Fruit fly (Drosophila melanogaster) whole organism, embryonic: ENCODE measurements around the gene CG31816.

Experiments used
- Asciz ChIP-seq: fragments of 200-800 bp; sonication (Bioruptor generic); optimal IDR thresholded peaks from 2 replicates; lab custom pipeline; 2017; ENCODE audit warnings: missing biosample characterization, mild to moderate bottlenecking, missing genetic modification characterization, missing genetic modification reagents
- B-H1 ChIP-seq: fragments of 200-800 bp; sonication (Bioruptor generic); IDR thresholded peaks from 3 replicates; pipeline ENCODE4 v1.3.6; 2022; ENCODE audit warnings: missing biosample characterization, missing genetic modification characterization
- CG1024 ChIP-seq: fragments of 200-800 bp; sonication (Bioruptor generic); IDR thresholded peaks from 2 replicates; pipeline ENCODE4 v1.3.6; 2022; ENCODE audit warnings: missing biosample characterization, missing genetic modification characterization
- CG10654 ChIP-seq: fragments of 200-800 bp; sonication (Bioruptor generic); optimal IDR thresholded peaks from 2 replicates; lab custom pipeline; 2016; ENCODE audit warnings: missing biosample characterization, missing genetic modification characterization
- CG11504 ChIP-seq: fragments of 200-800 bp; sonication (Bioruptor generic); optimal IDR thresholded peaks from 3 replicates; lab custom pipeline; 2019; ENCODE audit warnings: missing biosample characterization, mild to moderate bottlenecking, missing genetic modification characterization, moderate library complexity
- CG11723 ChIP-seq: fragments of 200-800 bp; sonication (Bioruptor generic); optimal IDR thresholded peaks from 2 replicates; lab custom pipeline; 2017; ENCODE audit warnings: missing biosample characterization, mild to moderate bottlenecking, missing genetic modification characterization
- CG12155 ChIP-seq: fragments of 200-800 bp; sonication (Bioruptor generic); optimal IDR thresholded peaks from 3 replicates; lab custom pipeline; 2016; ENCODE audit warnings: missing biosample characterization, missing genetic modification characterization
- CG12299 ChIP-seq: fragments of 200-800 bp; sonication (Bioruptor generic); optimal IDR thresholded peaks from 2 replicates; lab custom pipeline; 2018; ENCODE audit warnings: missing biosample characterization, mild to moderate bottlenecking, missing genetic modification characterization
- CG14050 ChIP-seq: fragments of 200-800 bp; sonication (Bioruptor generic); IDR thresholded peaks from 3 replicates; pipeline ENCODE4 v1.3.6; 2022; ENCODE audit warnings: missing biosample characterization, missing genetic modification characterization
- CG15601 ChIP-seq: fragments of 200-800 bp; sonication (Bioruptor generic); optimal IDR thresholded peaks from 3 replicates; lab custom pipeline; 2019; ENCODE audit warnings: missing biosample characterization, mild to moderate bottlenecking, missing genetic modification characterization, moderate library complexity
- CG17361 ChIP-seq: fragments of 200-800 bp; sonication (Bioruptor generic); IDR thresholded peaks from 3 replicates; pipeline ENCODE4 v1.3.6; 2022; ENCODE audit warnings: missing biosample characterization, missing genetic modification characterization
- CG2120 ChIP-seq: fragments of 200-800 bp; sonication (Bioruptor generic); optimal IDR thresholded peaks from 3 replicates; lab custom pipeline; 2016; ENCODE audit warnings: missing biosample characterization, missing genetic modification characterization
- CG4282 ChIP-seq: fragments of 200-800 bp; sonication (Bioruptor generic); optimal IDR thresholded peaks from 2 replicates; lab custom pipeline; 2016; ENCODE audit warnings: missing biosample characterization, missing genetic modification characterization
- CG5953 ChIP-seq: fragments of 200-800 bp; sonication (Bioruptor generic); IDR thresholded peaks from 2 replicates; pipeline ENCODE4 v1.3.6; 2022; ENCODE audit warnings: missing biosample characterization, missing genetic modification characterization
- CG6175 ChIP-seq: fragments of 200-800 bp; sonication (Bioruptor generic); IDR thresholded peaks from 3 replicates; pipeline ENCODE4 v1.3.6; 2022; ENCODE audit warnings: missing biosample characterization, missing genetic modification characterization
- CG7987 ChIP-seq: fragments of 200-800 bp; sonication (Bioruptor generic); optimal IDR thresholded peaks from 2 replicates; lab custom pipeline; 2018; ENCODE audit warnings: missing biosample characterization, mild to moderate bottlenecking, missing genetic modification characterization, moderate library complexity
- CG8478 ChIP-seq: fragments of >200 bp; optimal IDR thresholded peaks from 2 replicates; lab custom pipeline; 2018
- CG9727 ChIP-seq: fragments of 200-800 bp; sonication (Bioruptor generic); optimal IDR thresholded peaks from 3 replicates; lab custom pipeline; 2017; ENCODE audit warnings: missing biosample characterization, mild to moderate bottlenecking, missing genetic modification characterization
- CoRest ChIP-seq: fragments of 200-800 bp; sonication (Bioruptor generic); optimal IDR thresholded peaks from 3 replicates; lab custom pipeline; 2018; ENCODE audit warnings: missing biosample characterization, mild to moderate bottlenecking, missing genetic modification characterization, moderate library complexity
- D ChIP-seq, 2 experiments: fragments of 200-800 bp in 1 of 2; fragments of >200 bp in 1 of 2; sonication (Bioruptor generic) in 1 of 2; optimal IDR thresholded peaks; 2 replicates in 1 of 2; 3 replicates in 1 of 2; lab custom pipeline; 2017; ENCODE audit warnings: mild to moderate bottlenecking in 1 of 2, missing biosample characterization in 1 of 2, missing genetic modification characterization in 1 of 2, missing genetic modification reagents in 1 of 2
- D19A ChIP-seq: fragments of 200-800 bp; optimal IDR thresholded peaks from 3 replicates; lab custom pipeline; 2019; ENCODE audit warnings: missing biosample characterization, mild to moderate bottlenecking, missing genetic modification characterization, moderate library complexity
- Dip3 ChIP-seq: fragments of 200-800 bp; sonication (Bioruptor generic); optimal IDR thresholded peaks from 3 replicates; lab custom pipeline; 2016; ENCODE audit warnings: missing biosample characterization, missing genetic modification characterization
- ERR ChIP-seq: fragments of 200-800 bp; sonication (Bioruptor generic); optimal IDR thresholded peaks from 2 replicates; lab custom pipeline; 2016; ENCODE audit warnings: missing biosample characterization, missing genetic modification characterization
- Ets97D ChIP-seq: fragments of 200-800 bp; sonication (Bioruptor generic); optimal IDR thresholded peaks from 3 replicates; lab custom pipeline; 2016; ENCODE audit warnings: missing biosample characterization, missing genetic modification characterization
- NC2α ChIP-seq: fragments of 200-800 bp; sonication (Bioruptor generic); optimal IDR thresholded peaks from 2 replicates; lab custom pipeline; 2016; ENCODE audit warnings: missing biosample characterization, missing genetic modification characterization
- NFAT ChIP-seq: fragments of 200-800 bp; sonication (Bioruptor generic); IDR thresholded peaks from 2 replicates; pipeline ENCODE4 v1.3.6; 2022; ENCODE audit warnings: missing biosample characterization, missing genetic modification characterization
- Nf-YA ChIP-seq: fragments of 200-800 bp; sonication (Bioruptor generic); IDR thresholded peaks from 2 replicates; pipeline ENCODE4 v1.3.6; 2022; ENCODE audit warnings: missing biosample characterization, missing genetic modification characterization
- Scr ChIP-seq: fragments of 200-800 bp; sonication (Bioruptor generic); IDR thresholded peaks from 2 replicates; pipeline ENCODE4 v1.3.6; 2022; ENCODE audit warnings: missing biosample characterization, missing genetic modification characterization; ENCODE audit not compliant: partially characterized antibody
- Sox100B ChIP-seq: fragments of 200-800 bp; sonication (Bioruptor generic); optimal IDR thresholded peaks from 3 replicates; lab custom pipeline; 2018; ENCODE audit warnings: missing biosample characterization, mild to moderate bottlenecking, missing genetic modification characterization
- Spps ChIP-seq: fragments of 200-800 bp; sonication (Bioruptor generic); optimal IDR thresholded peaks from 2 replicates; lab custom pipeline; 2018; ENCODE audit warnings: missing biosample characterization, mild to moderate bottlenecking, missing genetic modification characterization
- Sry-β ChIP-seq: fragments of 200-800 bp; sonication (Bioruptor generic); optimal IDR thresholded peaks from 2 replicates; lab custom pipeline; 2018; ENCODE audit warnings: missing biosample characterization, mild to moderate bottlenecking, missing genetic modification characterization, moderate library complexity
- Xbp1 ChIP-seq: fragments of 200-800 bp; sonication (Bioruptor generic); optimal IDR thresholded peaks from 3 replicates; lab custom pipeline; 2016; ENCODE audit warnings: missing biosample characterization, mild to moderate bottlenecking, missing genetic modification characterization
- abd-A ChIP-seq: fragments of 200-800 bp; sonication (Bioruptor generic); optimal IDR thresholded peaks from 3 replicates; lab custom pipeline; 2019; ENCODE audit warnings: missing biosample characterization, mild to moderate bottlenecking, missing genetic modification characterization, moderate library complexity
- bab2 ChIP-seq: fragments of 200-800 bp; sonication (Bioruptor generic); optimal IDR thresholded peaks from 2 replicates; lab custom pipeline; 2016; ENCODE audit warnings: missing biosample characterization, missing genetic modification characterization
- btn ChIP-seq: fragments of 200-800 bp; sonication (Bioruptor generic); optimal IDR thresholded peaks from 2 replicates; lab custom pipeline; 2016; ENCODE audit warnings: missing biosample characterization, missing genetic modification characterization
- corto ChIP-seq: fragments of 200-800 bp; sonication (Bioruptor generic); optimal IDR thresholded peaks from 2 replicates; lab custom pipeline; 2016; ENCODE audit warnings: missing biosample characterization, mild to moderate bottlenecking, missing genetic modification characterization, moderate library complexity
- dati ChIP-seq: fragments of 200-800 bp; sonication (Bioruptor generic); IDR thresholded peaks from 2 replicates; pipeline ENCODE4 v1.3.6; 2022; ENCODE audit warnings: missing biosample characterization, missing genetic modification characterization
- dmrt99B ChIP-seq: fragments of 200-800 bp; sonication (Bioruptor generic); optimal IDR thresholded peaks from 2 replicates; lab custom pipeline; 2018; ENCODE audit warnings: missing biosample characterization, mild to moderate bottlenecking, missing genetic modification characterization, moderate library complexity
- dpn ChIP-seq, 2 experiments: fragments of 200-800 bp; sonication (Bioruptor generic); optimal IDR thresholded peaks; 3 replicates each; lab custom pipeline; 2016; ENCODE audit warnings: missing biosample characterization in 2 of 2, missing genetic modification characterization in 2 of 2
- emc ChIP-seq: fragments of 200-800 bp; sonication (Bioruptor generic); optimal IDR thresholded peaks from 2 replicates; lab custom pipeline; 2016; ENCODE audit warnings: missing biosample characterization, missing genetic modification characterization
- fd3F ChIP-seq: fragments of 200-800 bp; sonication (Bioruptor generic); optimal IDR thresholded peaks from 2 replicates; lab custom pipeline; 2018; ENCODE audit warnings: missing biosample characterization, mild to moderate bottlenecking, missing genetic modification characterization, moderate library complexity
- fd64A ChIP-seq: fragments of 200-800 bp; sonication (Bioruptor generic); optimal IDR thresholded peaks from 3 replicates; lab custom pipeline; 2018; ENCODE audit warnings: missing biosample characterization, mild to moderate bottlenecking, missing genetic modification characterization
- fd96Cb ChIP-seq: fragments of 200-800 bp; sonication (Bioruptor generic); optimal IDR thresholded peaks from 2 replicates; lab custom pipeline; 2018; ENCODE audit warnings: missing biosample characterization, mild to moderate bottlenecking, missing genetic modification characterization, moderate library complexity
- gem ChIP-seq: fragments of 200-800 bp; sonication (Bioruptor generic); optimal IDR thresholded peaks from 2 replicates; lab custom pipeline; 2019; ENCODE audit warnings: missing biosample characterization, mild to moderate bottlenecking, missing genetic modification characterization, moderate library complexity
- ham ChIP-seq: fragments of 200-800 bp; sonication (Bioruptor generic); IDR thresholded peaks from 2 replicates; pipeline ENCODE4 v1.3.6; 2022; ENCODE audit warnings: missing biosample characterization, missing genetic modification characterization
- jumu ChIP-seq: fragments of 200-800 bp; sonication (Bioruptor generic); optimal IDR thresholded peaks from 3 replicates; lab custom pipeline; 2016; ENCODE audit warnings: missing biosample characterization, missing genetic modification characterization
- mld ChIP-seq: fragments of 200-800 bp; sonication (Bioruptor generic); IDR thresholded peaks from 3 replicates; pipeline ENCODE4 v1.3.6; 2022; ENCODE audit warnings: missing biosample characterization, missing genetic modification characterization; ENCODE audit not compliant: partially characterized antibody
- pfk ChIP-seq: fragments of 200-800 bp; sonication (Bioruptor generic); optimal IDR thresholded peaks from 2 replicates; lab custom pipeline; 2018; ENCODE audit warnings: missing biosample characterization, mild to moderate bottlenecking, missing genetic modification characterization, moderate library complexity
- pzg ChIP-seq: fragments of 200-800 bp; sonication (Bioruptor generic); optimal IDR thresholded peaks from 3 replicates; lab custom pipeline; 2018; ENCODE audit warnings: missing biosample characterization, mild to moderate bottlenecking, missing genetic modification characterization, moderate library complexity
- ro ChIP-seq: fragments of 200-800 bp; sonication (Bioruptor generic); IDR thresholded peaks from 2 replicates; pipeline ENCODE4 v1.3.6; 2022; ENCODE audit warnings: missing biosample characterization, missing genetic modification characterization

The CG31816 gene

dm6 chr2L:16548418-16549108, 6.2 kb downstream of the CG31816 start (continued):
- peak; percentile 19 for TF ChIP-seq CG2120
- no peak for TF ChIP-seq dmrt99B (tag; lab: Kevin White, UChicago)
- 0 out of 2 replicates have a peak, but pooled peaks have one; percentile 10 for TF ChIP-seq CG1024 (GFP tag; lab: Robert Waterston, UW)
- TF ChIP-seq CG4282 (GFP tag; lab: Kevin White, UChicago): no peak
- no peak for TF ChIP-seq Sry-β (GFP tag; lab: Kevin White, UChicago)
- peak; percentile 25 for TF ChIP-seq CG15601 (tag; lab: Kevin White, UChicago)
- TF ChIP-seq Asciz (GFP tag; lab: Kevin White, UChicago): peak; percentile 45
- TF ChIP-seq dati: no peak
- peak; percentile 34 for TF ChIP-seq fd96Cb
- TF ChIP-seq abd-A (tag; lab: Kevin White, UChicago): no peak
- no peak for TF ChIP-seq CG14050
- TF ChIP-seq fd64A: no peak
- TF ChIP-seq pzg (GFP tag; lab: Kevin White, UChicago): no peak
- TF ChIP-seq ham (GFP tag; lab: Robert Waterston, UW): no peak
- TF ChIP-seq NFAT (GFP tag; lab: Robert Waterston, UW): no peak
- no peak for TF ChIP-seq Ets97D (GFP tag; lab: Kevin White, UChicago)
- no peak for TF ChIP-seq ERR (GFP tag; lab: Kevin White, UChicago)
- no peak for TF ChIP-seq ro (GFP tag; lab: Robert Waterston, UW)
- TF ChIP-seq CG12155 (GFP tag; lab: Kevin White, UChicago): no peak
- no peak for TF ChIP-seq CG7987 (GFP tag; lab: Kevin White, UChicago)
- TF ChIP-seq Xbp1 (GFP tag; lab: Kevin White, UChicago): peak; percentile 20
- TF ChIP-seq Scr (GFP tag; lab: Robert Waterston, UW): no peak
- peak; percentile 71 for TF ChIP-seq gem
- no peak for TF ChIP-seq CG6175 (GFP tag; lab: Robert Waterston, UW)
- peak; percentile 69 for TF ChIP-seq Sox100B (GFP tag; lab: Kevin White, UChicago)
- TF ChIP-seq Nf-YA: no peak
- no peak for TF ChIP-seq jumu (GFP tag; lab: Kevin White, UChicago)
- no peak for TF ChIP-seq dpn (GFP tag; optimal IDR thresholded peaks at IDR 0.05; lab: Kevin White, UChicago)
- TF ChIP-seq CG10654 (GFP tag; lab: Kevin White, UChicago): no peak
- no peak for TF ChIP-seq D (optimal IDR thresholded peaks at IDR 0.05; lab: Kevin White, UChicago)
- TF ChIP-seq D (GFP tag; optimal IDR thresholded peaks at IDR 0.05; lab: Kevin White, UChicago): peak; percentile 5
- TF ChIP-seq CG12299 (tag; lab: Kevin White, UChicago): peak; percentile 66
- TF ChIP-seq B-H1 (GFP tag; lab: Robert Waterston, UW): no peak
- no peak for TF ChIP-seq CG11723 (GFP tag; lab: Kevin White, UChicago)
- TF ChIP-seq CoRest (tag; lab: Kevin White, UChicago): peak; percentile 59
- no peak for TF ChIP-seq corto (GFP tag; lab: Kevin White, UChicago)
- no peak for TF ChIP-seq bab2 (GFP tag; lab: Kevin White, UChicago)
- no peak for TF ChIP-seq emc
- TF ChIP-seq CG9727: peak; percentile 58
- no peak for TF ChIP-seq CG8478 (lab: Kevin White, UChicago)
- peak; percentile 21 for TF ChIP-seq Spps (tag; lab: Kevin White, UChicago)
- peak; percentile 6 for TF ChIP-seq fd3F (GFP tag; lab: Kevin White, UChicago)
- TF ChIP-seq NC2α (GFP tag; lab: Kevin White, UChicago): no peak
- TF ChIP-seq CG5953 (GFP tag; lab: Robert Waterston, UW): no peak
- no peak for TF ChIP-seq btn (GFP tag; lab: Kevin White, UChicago)
- no peak for TF ChIP-seq Dip3
- no peak for TF ChIP-seq CG17361 (GFP tag; lab: Robert Waterston, UW)
- peak; percentile 54 for TF ChIP-seq CG11504 (tag; lab: Kevin White, UChicago)
- TF ChIP-seq mld: 0 out of 3 replicates have a peak, but pooled peaks have one; percentile 51
- peak; percentile 9 for TF ChIP-seq D19A (tag; lab: Kevin White, UChicago)
- TF ChIP-seq pfk (GFP tag; lab: Kevin White, UChicago): no peak
